Worm (Caenorhabditis elegans): ENCODE data around the gene R05D8.7.

R05D8.7 gene

DNA sequence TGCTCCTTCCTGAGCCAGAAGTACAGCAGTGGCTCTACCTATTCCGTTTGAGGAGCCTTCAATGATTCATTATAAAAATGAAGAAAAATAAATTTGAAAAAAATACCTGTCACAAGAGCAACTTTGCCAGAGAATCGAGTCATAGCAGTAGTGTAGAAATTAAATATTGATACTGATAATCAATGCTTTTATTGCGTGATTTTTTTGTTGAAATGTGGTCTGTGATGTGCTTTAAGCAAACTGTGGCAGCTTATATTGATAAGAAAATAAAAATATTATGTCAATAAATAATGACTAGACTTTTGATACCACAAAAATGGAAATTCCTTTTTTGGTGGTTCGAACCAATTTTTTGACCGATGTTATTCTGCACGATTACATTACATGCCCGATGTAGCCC is 2.0 kb upstream of the R05D8.7 start, which contains the start of gene dhs-14:
TSS of gene dhs-14 (minus strand) at position 149 of the 400 bp plus-strand sequence.
- TF ChIP-seq let-607 (tag; optimal IDR thresholded peaks at IDR 0.05) = no peak
- TF ChIP-seq nhr-80 (tag; optimal IDR thresholded peaks at IDR 0.05) = peak; percentile 83
- TF ChIP-seq dox-1 (GFP tag; IDR thresholded peaks at IDR 0.05) = 0 out of 2 replicates have a peak, but pooled peaks have one; percentile 23

DNA sequence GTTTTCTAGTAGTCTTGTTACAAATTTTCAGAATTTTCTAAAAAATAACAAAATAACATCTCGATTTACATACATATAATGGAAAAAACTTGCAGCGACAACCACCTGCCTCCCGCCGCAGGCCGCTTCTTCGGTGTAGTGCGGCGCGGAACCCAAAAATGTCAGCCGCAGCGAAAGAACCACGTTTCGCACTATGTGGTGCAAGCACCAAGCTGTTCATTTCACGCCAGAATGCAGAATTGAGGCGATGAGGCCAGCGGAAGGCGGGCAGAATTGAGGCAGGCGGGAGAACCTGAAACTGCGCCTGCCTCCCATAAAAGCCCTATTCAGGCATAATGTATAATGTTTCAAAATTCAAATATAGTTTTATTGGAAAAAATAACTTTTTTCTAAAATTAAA is 1.5 kb downstream of the R05D8.7 start:
- no peak for TF ChIP-seq dox-1 (GFP tag; IDR thresholded peaks at IDR 0.05)
- no peak for TF ChIP-seq attf-6 (GFP tag; IDR thresholded peaks at IDR 0.05)
- TF ChIP-seq zfh-2 (GFP tag; conservative IDR thresholded peaks at IDR 0.05) = peak; percentile 75
- TF ChIP-seq egl-18 (GFP tag; IDR thresholded peaks at IDR 0.05) = no peak

DNA sequence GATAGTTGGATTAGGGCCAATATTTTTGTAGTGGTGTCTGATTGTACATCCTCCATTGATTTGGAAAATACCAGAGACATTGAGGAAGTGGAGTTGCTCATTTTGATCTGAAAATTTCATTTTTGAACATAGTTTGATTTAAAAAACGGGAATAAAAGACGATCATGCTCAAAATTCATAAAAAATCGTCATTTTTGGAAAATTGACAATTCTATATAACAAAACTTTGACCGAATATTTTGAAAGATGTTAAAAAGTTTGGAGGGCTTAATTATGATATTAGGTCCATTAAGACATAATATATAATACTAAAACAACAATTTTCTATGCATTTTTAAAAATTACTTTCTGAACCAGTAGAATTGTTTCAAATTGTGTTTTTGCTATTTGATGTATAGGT is 3.6 kb downstream of the R05D8.7 start, which contains the start of gene srg-58:
TSS of gene srg-58 (minus strand) at position 101 of the 400 bp plus-strand sequence.
- TF ChIP-seq sea-2 (GFP tag; IDR thresholded peaks at IDR 0.05) (no peak), Y95B8A.8 (GFP tag; IDR thresholded peaks at IDR 0.05) (no peak), ceh-58 (GFP tag; IDR thresholded peaks at IDR 0.05) (no peak), lsl-1 (GFP tag; optimal IDR thresholded peaks at IDR 0.05) (no peak), hrde-1 (tag; optimal IDR thresholded peaks at IDR 0.05; ENCODE audit: borderline replicate concordance) (no peak), ccch-3 (GFP tag; optimal IDR thresholded peaks at IDR 0.05) (no peak), F10E7.11 (tag; optimal IDR thresholded peaks at IDR 0.05) (no peak), fkh-3 (tag; optimal IDR thresholded peaks at IDR 0.05) (no peak), nfya-2 (GFP tag; IDR thresholded peaks at IDR 0.05) (no peak), zim-3 (tag; optimal IDR thresholded peaks at IDR 0.05) (no peak), aptf-2 (GFP tag; conservative IDR thresholded peaks at IDR 0.05) (no peak), C17E4.6 (GFP tag; IDR thresholded peaks at IDR 0.05) (no peak), mcd-1 (GFP tag; IDR thresholded peaks at IDR 0.05) (no peak), ztf-18 (tag; optimal IDR thresholded peaks at IDR 0.05) (no peak), xnd-1 (tag; optimal IDR thresholded peaks at IDR 0.05) (no peak), F57C9.4 (tag; optimal IDR thresholded peaks at IDR 0.05) (no peak)

DNA sequence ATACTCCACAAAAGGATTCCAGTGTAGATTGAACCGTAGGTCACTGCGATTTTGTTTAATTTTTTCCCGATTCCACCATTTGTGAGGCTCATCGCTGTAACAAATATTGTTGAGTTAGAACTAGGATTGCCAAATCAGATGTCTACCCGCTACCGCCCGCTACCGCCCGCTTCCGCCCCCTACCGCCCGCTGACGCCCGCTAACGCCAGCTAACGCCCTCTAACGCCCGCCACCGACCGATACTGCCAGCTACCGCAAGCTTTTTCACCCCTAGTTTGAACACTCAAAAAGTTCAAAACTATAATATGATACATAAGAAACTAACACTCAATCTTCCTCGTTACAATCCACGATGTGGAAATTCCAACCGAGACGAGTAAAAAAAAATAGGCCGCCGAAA is 4.6 kb downstream of the R05D8.7 start:
- TF ChIP-seq dpl-1 (GFP tag; optimal IDR thresholded peaks at IDR 0.05) (no peak), lin-26 (GFP tag; IDR thresholded peaks at IDR 0.05) (no peak), F22D6.2 (tag; optimal IDR thresholded peaks at IDR 0.05) (no peak), tbp1 (GFP tag; optimal IDR thresholded peaks at IDR 0.05) (no peak), ceh-40 (GFP tag; IDR thresholded peaks at IDR 0.05) (no peak), let-526 (GFP tag; IDR thresholded peaks at IDR 0.05) (no peak), zfh-2 (GFP tag; conservative IDR thresholded peaks at IDR 0.05) (peak; percentile 75), ccch-3 (GFP tag; optimal IDR thresholded peaks at IDR 0.05) (no peak), K12H6.12 (tag; optimal IDR thresholded peaks at IDR 0.05) (no peak), madf-3 (GFP tag; IDR thresholded peaks at IDR 0.05) (no peak), akir-1 (GFP tag; optimal IDR thresholded peaks at IDR 0.05) (no peak), mxl-1 (tag; optimal IDR thresholded peaks at IDR 0.05) (no peak), gei-17 (GFP tag; optimal IDR thresholded peaks at IDR 0.05) (no peak), B0261.1 (tag; optimal IDR thresholded peaks at IDR 0.05) (no peak), bed-1 (GFP tag; IDR thresholded peaks at IDR 0.05) (no peak), egrh-3 (GFP tag; IDR thresholded peaks at IDR 0.05) (peak; percentile 28; the same call in 1 of the 2 replicates), nhr-179 (tag; optimal IDR thresholded peaks at IDR 0.05) (no peak)

Data from whole organism, young adult.